Fruit fly (Drosophila melanogaster): ENCODE measurements around the gene Sfp24Bc.

Gene Sfp24Bc

DNA sequence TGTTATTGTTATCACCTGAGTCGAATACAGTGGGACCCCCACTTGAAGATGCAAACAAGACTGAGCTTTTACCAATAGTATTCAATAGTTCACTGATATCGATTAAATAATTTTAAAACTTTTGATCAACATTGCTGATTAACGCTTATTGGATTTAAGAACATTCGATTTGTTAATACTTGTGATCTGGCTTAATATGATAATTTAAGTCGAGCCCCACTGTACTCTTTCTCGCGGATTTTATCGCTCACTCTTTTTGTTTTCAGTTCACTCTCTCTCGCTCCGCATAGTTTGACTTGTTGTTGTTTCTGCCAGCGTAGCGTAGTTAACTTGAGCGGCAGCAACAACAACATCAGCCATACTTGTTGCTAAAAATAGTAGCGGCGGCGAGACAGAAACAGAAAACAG lies 14.7 kb downstream of the Sfp24Bc start (continued):
- peak; percentile 98 for TF ChIP-seq CG9727 (GFP tag; optimal IDR thresholded peaks at IDR 0.05)
- TF ChIP-seq org-1 (GFP tag; optimal IDR thresholded peaks at IDR 0.05) = peak; percentile 99
- peak; percentile 97 for TF ChIP-seq ttk (GFP tag; IDR thresholded peaks at IDR 0.05)
- peak; percentile 95 for TF ChIP-seq CG31224 (GFP tag; IDR thresholded peaks at IDR 0.05)
- peak; percentile 98 for TF ChIP-seq CG15269 (tag; optimal IDR thresholded peaks at IDR 0.05)
- peak; percentile 95 for TF ChIP-seq CG8765 (GFP tag; IDR thresholded peaks at IDR 0.05)
- TF ChIP-seq pum (GFP tag; optimal IDR thresholded peaks at IDR 0.05) = peak; percentile 98
- peak; percentile 99 for TF ChIP-seq dmrt99B (tag; optimal IDR thresholded peaks at IDR 0.05)
- peak; percentile 98 for TF ChIP-seq CG6813 (GFP tag; optimal IDR thresholded peaks at IDR 0.05)
- TF ChIP-seq ac (GFP tag; optimal IDR thresholded peaks at IDR 0.05) = peak; percentile 97
- peak; percentile 98 for TF ChIP-seq rib (GFP tag; IDR thresholded peaks at IDR 0.05)
- peak; percentile 98 for TF ChIP-seq pnt (GFP tag; optimal IDR thresholded peaks at IDR 0.05)
- TF ChIP-seq fd3F (GFP tag; optimal IDR thresholded peaks at IDR 0.05) = peak; percentile 96
- no peak for TF ChIP-seq CG16813 (GFP tag; IDR thresholded peaks at IDR 0.05; ENCODE audit: partially characterized antibody)
- TF ChIP-seq her (GFP tag; optimal IDR thresholded peaks at IDR 0.05) = peak; percentile 97
- peak; percentile 95 for TF ChIP-seq MTF-1 (GFP tag; optimal IDR thresholded peaks at IDR 0.05; ENCODE audit: borderline replicate concordance)
- peak; percentile 96 for TF ChIP-seq onecut (GFP tag; IDR thresholded peaks at IDR 0.05)
- peak; percentile 82 for TF ChIP-seq CG10321 (GFP tag; IDR thresholded peaks at IDR 0.05)
- no peak for TF ChIP-seq usp (GFP tag; optimal IDR thresholded peaks at IDR 0.05)
- peak; percentile 98 for TF ChIP-seq CG17568 (GFP tag; optimal IDR thresholded peaks at IDR 0.05)
- peak; percentile 97 for TF ChIP-seq repo (GFP tag; optimal IDR thresholded peaks at IDR 0.05)
- peak; percentile 30 for TF ChIP-seq yki (optimal IDR thresholded peaks at IDR 0.05)
- TF ChIP-seq Hr3 (GFP tag; optimal IDR thresholded peaks at IDR 0.05) = peak; percentile 95
- TF ChIP-seq zen (tag; optimal IDR thresholded peaks at IDR 0.05) = peak; percentile 95
- peak; percentile 85 for TF ChIP-seq CG15073 (GFP tag; optimal IDR thresholded peaks at IDR 0.05)
- peak; percentile 99 for TF ChIP-seq CG13424 (tag; optimal IDR thresholded peaks at IDR 0.05)
- TF ChIP-seq CG4820 (GFP tag; optimal IDR thresholded peaks at IDR 0.05) = peak; percentile 98
- peak; percentile 94 for TF ChIP-seq grn (GFP tag; optimal IDR thresholded peaks at IDR 0.05)
- TF ChIP-seq CG10654 (GFP tag; optimal IDR thresholded peaks at IDR 0.05) = peak; percentile 98
- TF ChIP-seq grau (tag; optimal IDR thresholded peaks at IDR 0.05) = peak; percentile 100
- peak; percentile 97 for TF ChIP-seq CG11504 (tag; optimal IDR thresholded peaks at IDR 0.05)
- peak; percentile 97 for TF ChIP-seq Blimp-1 (GFP tag; optimal IDR thresholded peaks at IDR 0.05)
- TF ChIP-seq CG13296 (GFP tag; optimal IDR thresholded peaks at IDR 0.05) = peak; percentile 98
- TF ChIP-seq kay (GFP tag; optimal IDR thresholded peaks at IDR 0.05) = peak; percentile 95
- peak; percentile 91 for TF ChIP-seq TFAM (GFP tag; optimal IDR thresholded peaks at IDR 0.05)
- peak; percentile 98 for TF ChIP-seq CG15601 (tag; optimal IDR thresholded peaks at IDR 0.05)
- TF ChIP-seq Nf-YC (tag; optimal IDR thresholded peaks at IDR 0.05) = peak; percentile 92
- TF ChIP-seq lab (GFP tag; optimal IDR thresholded peaks at IDR 0.05) = peak; percentile 99
- TF ChIP-seq Vsx1 (GFP tag; optimal IDR thresholded peaks at IDR 0.05) = peak; percentile 94
- peak; percentile 94 for TF ChIP-seq Atf3 (GFP tag; optimal IDR thresholded peaks at IDR 0.05)
- peak; percentile 86 for TF ChIP-seq CG2116 (GFP tag; optimal IDR thresholded peaks at IDR 0.05)
- peak; percentile 24 for TF ChIP-seq BEAF-32 (GFP tag; optimal IDR thresholded peaks at IDR 0.05)
- peak; percentile 97 for TF ChIP-seq shn (GFP tag; optimal IDR thresholded peaks at IDR 0.05)
- TF ChIP-seq sima (GFP tag; optimal IDR thresholded peaks at IDR 0.05) = peak; percentile 95
- TF ChIP-seq CG6254 (GFP tag; optimal IDR thresholded peaks at IDR 0.05) = peak; percentile 96
- peak; percentile 93 for TF ChIP-seq ro (GFP tag; IDR thresholded peaks at IDR 0.05)
- TF ChIP-seq cwo (GFP tag; optimal IDR thresholded peaks at IDR 0.05) = peak; percentile 97
- peak; percentile 97 for TF ChIP-seq CG12236 (GFP tag; optimal IDR thresholded peaks at IDR 0.05)
- TF ChIP-seq CG2199 (GFP tag; IDR thresholded peaks at IDR 0.05) = peak; percentile 91
- TF ChIP-seq CG11456 (GFP tag; IDR thresholded peaks at IDR 0.05) = peak; percentile 97
- TF ChIP-seq CG7745 (tag; optimal IDR thresholded peaks at IDR 0.05) = peak; percentile 89
